Fruit fly (Drosophila melanogaster): ENCODE results near the gene CG12379.
A peak's percentile ranks its signal among the peaks of the same experiment; 100 is the strongest.

The CG12379 gene

DNA sequence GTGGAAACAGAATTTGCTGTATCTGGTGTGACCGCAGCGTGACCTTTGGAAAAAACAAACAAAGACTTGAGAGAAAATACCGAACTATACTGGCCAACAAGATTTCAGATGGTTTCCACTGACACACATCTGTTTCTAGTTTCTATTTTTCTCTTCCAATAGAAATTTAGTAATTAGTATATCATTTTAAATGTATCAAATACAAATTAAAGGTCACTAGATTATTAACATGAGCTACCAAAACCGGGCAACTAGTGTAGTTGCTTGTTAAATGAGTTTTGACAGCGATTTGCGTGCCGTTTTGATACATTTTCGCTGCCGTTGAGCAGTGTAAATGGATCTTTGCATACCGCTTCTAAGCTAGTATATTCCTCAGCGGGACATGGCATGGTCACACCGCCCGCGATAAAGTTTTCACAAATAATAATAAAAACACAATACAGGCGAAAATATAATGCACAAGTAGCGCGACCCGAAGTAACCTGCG lies 30.0 kb downstream of the CG12379 start, which contains the start of the genes Pis and Hap40:
TSS of gene Pis (minus strand) at position 51 of the 487 bp plus-strand sequence.
TSS of gene Hap40 (plus strand) at position 406 of the 487 bp plus-strand sequence.
- TF ChIP-seq CG32264 (GFP tag; optimal IDR thresholded peaks at IDR 0.05) (no peak), br (GFP tag; optimal IDR thresholded peaks at IDR 0.05) (peak; percentile 54), Jra (GFP tag; optimal IDR thresholded peaks at IDR 0.05) (no peak), GATAd (GFP tag; optimal IDR thresholded peaks at IDR 0.05) (no peak), fru (GFP tag; optimal IDR thresholded peaks at IDR 0.05) (no peak), Dif (GFP tag; optimal IDR thresholded peaks at IDR 0.05; ENCODE audit: partially characterized antibody) (no peak), Rel (GFP tag; optimal IDR thresholded peaks at IDR 0.05) (no peak), Rel (tag; optimal IDR thresholded peaks at IDR 0.05) (peak; percentile 34), OdsH (GFP tag; optimal IDR thresholded peaks at IDR 0.05) (peak; percentile 25), Hnf4 (GFP tag; optimal IDR thresholded peaks at IDR 0.05) (no peak), Myc (optimal IDR thresholded peaks at IDR 0.05) (no peak), Sp1 (GFP tag; optimal IDR thresholded peaks at IDR 0.05) (peak; percentile 63), Hr78 (GFP tag; optimal IDR thresholded peaks at IDR 0.05) (no peak), dl (GFP tag; optimal IDR thresholded peaks at IDR 0.05; ENCODE audit: insufficient read depth in 1 of 2, partially characterized antibody in 2 of 2) (no peak), ey (GFP tag; optimal IDR thresholded peaks at IDR 0.05) (peak; percentile 41), CrebA (GFP tag; optimal IDR thresholded peaks at IDR 0.05; ENCODE audit: borderline replicate concordance) (no peak), Abd-B (GFP tag; optimal IDR thresholded peaks at IDR 0.05) (no peak), h (GFP tag; optimal IDR thresholded peaks at IDR 0.05) (peak; percentile 67), N (GFP tag; optimal IDR thresholded peaks at IDR 0.05) (peak; percentile 9), psq (GFP tag; optimal IDR thresholded peaks at IDR 0.05) (peak; percentile 40), dmrt93B (GFP tag; optimal IDR thresholded peaks at IDR 0.05) (peak; percentile 68), brk (GFP tag; optimal IDR thresholded peaks at IDR 0.05) (no peak), Hr83 (GFP tag; optimal IDR thresholded peaks at IDR 0.05; ENCODE audit: poor library complexity, severe bottlenecking) (no peak), sage (GFP tag; optimal IDR thresholded peaks at IDR 0.05) (no peak), rgr (GFP tag; optimal IDR thresholded peaks at IDR 0.05) (peak; percentile 63), woc (GFP tag; optimal IDR thresholded peaks at IDR 0.05) (peak; percentile 55), Vsx2 (GFP tag; optimal IDR thresholded peaks at IDR 0.05; ENCODE audit: partially characterized antibody) (no peak), CG9705 (GFP tag; optimal IDR thresholded peaks at IDR 0.05) (peak; percentile 49), dsf (GFP tag; optimal IDR thresholded peaks at IDR 0.05; ENCODE audit: borderline replicate concordance) (no peak), sv (GFP tag; optimal IDR thresholded peaks at IDR 0.05) (peak; percentile 29), pan (optimal IDR thresholded peaks at IDR 0.05) (no peak), Dfd (GFP tag; optimal IDR thresholded peaks at IDR 0.05) (no peak), jim (GFP tag; optimal IDR thresholded peaks at IDR 0.05) (no peak), Mio (GFP tag; optimal IDR thresholded peaks at IDR 0.05) (no peak), lola (GFP tag; optimal IDR thresholded peaks at IDR 0.05) (no peak), tai (GFP tag; optimal IDR thresholded peaks at IDR 0.05) (no peak), foxo (GFP tag; optimal IDR thresholded peaks at IDR 0.05) (peak in 1 of 2 experiments; percentile 74), usp (GFP tag; optimal IDR thresholded peaks at IDR 0.05) (no peak), HLH106 (tag; optimal IDR thresholded peaks at IDR 0.05) (peak; percentile 80)

DNA sequence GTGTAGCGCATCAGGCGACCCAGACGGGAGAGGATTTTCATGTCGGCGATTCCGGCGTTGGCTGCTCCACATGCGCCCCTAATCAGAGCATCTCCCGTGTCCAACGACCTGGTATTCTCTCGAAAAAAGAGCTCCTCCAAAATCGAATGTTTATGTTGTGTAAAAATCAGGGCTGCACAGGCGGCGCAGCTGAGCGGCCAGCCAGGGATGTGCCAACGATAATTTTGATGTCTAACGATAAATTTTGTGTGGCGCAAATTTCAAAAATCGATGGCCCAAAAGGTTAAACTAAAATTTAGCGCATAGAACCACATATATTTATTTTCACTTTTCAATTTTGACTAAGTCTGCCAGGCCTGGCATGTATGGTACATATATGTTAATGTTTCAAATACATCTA lies 32.7 kb downstream of the CG12379 start, which contains the start of gene CG9240:
TSS of gene CG9240 (minus strand) at position 213 of the 400 bp plus-strand sequence.
- TF ChIP-seq dl (GFP tag; optimal IDR thresholded peaks at IDR 0.05; ENCODE audit: insufficient read depth in 1 of 2, partially characterized antibody in 2 of 2) (no peak), Hr83 (GFP tag; optimal IDR thresholded peaks at IDR 0.05; ENCODE audit: poor library complexity, severe bottlenecking) (no peak), foxo (GFP tag; optimal IDR thresholded peaks at IDR 0.05) (no peak), fru (GFP tag; optimal IDR thresholded peaks at IDR 0.05) (no peak), rgr (GFP tag; optimal IDR thresholded peaks at IDR 0.05) (peak; percentile 48), tai (GFP tag; optimal IDR thresholded peaks at IDR 0.05) (no peak), ey (GFP tag; optimal IDR thresholded peaks at IDR 0.05) (no peak), br (GFP tag; optimal IDR thresholded peaks at IDR 0.05) (no peak), dsf (GFP tag; optimal IDR thresholded peaks at IDR 0.05; ENCODE audit: borderline replicate concordance) (no peak)
